Worm (Caenorhabditis elegans) whole organism, mixed stage, embryonic: ENCODE data around the gene srx-1.

Experiments used
- blmp-1 ChIP-seq: fragments of 150-350 bp; optimal IDR thresholded peaks from 2 replicates; lab custom pipeline; 2014; ENCODE audit warnings: missing biosample characterization, missing genetic modification characterization
- pha-4 ChIP-seq: fragments of 150-350 bp; optimal IDR thresholded peaks from 2 replicates; lab custom pipeline; 2018; ENCODE audit warnings: missing biosample characterization, missing genetic modification reagents, missing genetic modification characterization
- unc-39 ChIP-seq: fragments of 150-350 bp; optimal IDR thresholded peaks from 2 replicates; lab custom pipeline; 2014; ENCODE audit warnings: missing biosample characterization, missing genetic modification characterization

- TF ChIP-seq pha-4 (tag; lab: Kevin White, UChicago) (no peak), unc-39 (tag; lab: Kevin White, UChicago) (no peak), blmp-1 (tag; lab: Kevin White, UChicago) (no peak)
Measured at ce11 chrV:9003291-9003690, at the start of gene srx-1.
